Worm (Caenorhabditis elegans) whole organism, young adult: ENCODE data around the gene F28F8.9.

Experiments
- B0019.2 ChIP-seq: fragments of 200-800 bp; sonication (Bioruptor generic); conservative IDR thresholded peaks from 2 replicates; pipeline ENCODE4 v1.3.6; 2022; ENCODE audit warnings: missing genetic modification reagents, missing genetic modification characterization, missing compliant biosample characterization
- B0261.1 ChIP-seq: sonication (generic microtip); optimal IDR thresholded peaks from 2 replicates; lab custom pipeline; 2016; ENCODE audit warnings: mild to moderate bottlenecking, missing genetic modification characterization, moderate library complexity, missing compliant biosample characterization
- C06A6.2 ChIP-seq: fragments of 200-800 bp; sonication (Bioruptor generic); conservative IDR thresholded peaks from 2 replicates; pipeline ENCODE4 v1.3.6; 2022; ENCODE audit warnings: missing genetic modification characterization, missing compliant biosample characterization
- F10E7.11 ChIP-seq: sonication (generic microtip); optimal IDR thresholded peaks from 2 replicates; lab custom pipeline; 2017; ENCODE audit warnings: mild to moderate bottlenecking, missing genetic modification characterization, moderate library complexity, missing compliant biosample characterization
- F23B12.7 ChIP-seq: sonication (generic microtip); optimal IDR thresholded peaks from 2 replicates; lab custom pipeline; 2017; ENCODE audit warnings: missing genetic modification characterization, mild to moderate bottlenecking, missing compliant biosample characterization, antibody characterized with exemption, moderate library complexity; ENCODE audit not compliant: insufficient read depth
- F33H1.4 ChIP-seq: fragments of 200-800 bp; sonication (Bioruptor generic); IDR thresholded peaks from 2 replicates; pipeline ENCODE4 v1.3.6; 2022; ENCODE audit warnings: missing genetic modification reagents, missing genetic modification characterization, missing compliant biosample characterization
- F39B2.1 ChIP-seq: fragments of 200-800 bp; sonication (Bioruptor generic); IDR thresholded peaks from 2 replicates; pipeline ENCODE4 v1.3.6; 2022; ENCODE audit warnings: missing genetic modification reagents, missing genetic modification characterization, missing compliant biosample characterization
- F57A8.1 ChIP-seq: fragments of 200-800 bp; sonication (Bioruptor generic); optimal IDR thresholded peaks from 2 replicates; lab custom pipeline; 2018; ENCODE audit warnings: mild to moderate bottlenecking, missing genetic modification characterization, moderate library complexity, missing compliant biosample characterization
- F57C9.4 ChIP-seq: sonication (generic microtip); optimal IDR thresholded peaks from 2 replicates; lab custom pipeline; 2017; ENCODE audit warnings: mild to moderate bottlenecking, missing genetic modification characterization, missing compliant biosample characterization
- T07F8.4 ChIP-seq: sonication (generic microtip); optimal IDR thresholded peaks from 2 replicates; lab custom pipeline; 2016; ENCODE audit warnings: mild to moderate bottlenecking, missing genetic modification characterization, moderate library complexity, missing compliant biosample characterization
- Y79H2A.3 ChIP-seq: fragments of 200-800 bp; sonication (Bioruptor generic); conservative IDR thresholded peaks from 2 replicates; pipeline ENCODE4 v1.3.6; 2022; ENCODE audit warnings: missing genetic modification reagents, missing genetic modification characterization, missing compliant biosample characterization
- Y95B8A.8 ChIP-seq: fragments of 200-800 bp; sonication (Bioruptor generic); IDR thresholded peaks from 2 replicates; pipeline ENCODE4 v1.3.6; 2022; ENCODE audit warnings: missing genetic modification reagents, missing genetic modification characterization, missing compliant biosample characterization
- akir-1 ChIP-seq: fragments of 200-800 bp; sonication (Bioruptor generic); optimal IDR thresholded peaks from 2 replicates; lab custom pipeline; 2018; ENCODE audit warnings: mild to moderate bottlenecking, missing genetic modification characterization, moderate library complexity, missing compliant biosample characterization
- ama-1 ChIP-seq, 3 experiments: fragments of 150-350 bp in 1 of 3; sonication (generic microtip) in 2 of 3; optimal IDR thresholded peaks; 2 replicates each; lab custom pipeline; 2014 to 2018; ENCODE audit warnings: missing biosample characterization in 2 of 3, missing genetic modification characterization in 2 of 3, missing genetic modification reagents in 2 of 3
- aptf-3 ChIP-seq: fragments of 200-800 bp; sonication (Bioruptor generic); IDR thresholded peaks from 2 replicates; pipeline ENCODE4 v1.3.6; 2022; ENCODE audit warnings: missing genetic modification characterization, missing compliant biosample characterization
- athp-1 ChIP-seq: sonication (generic microtip); optimal IDR thresholded peaks from 2 replicates; lab custom pipeline; 2017; ENCODE audit warnings: mild to moderate bottlenecking, missing genetic modification characterization, missing compliant biosample characterization
- attf-3 ChIP-seq: fragments of 200-800 bp; sonication (Bioruptor generic); conservative IDR thresholded peaks from 2 replicates; pipeline ENCODE4 v1.3.6; 2022; ENCODE audit warnings: missing genetic modification reagents, missing genetic modification characterization, missing compliant biosample characterization
- attf-6 ChIP-seq: fragments of 200-800 bp; sonication (Bioruptor generic); IDR thresholded peaks from 2 replicates; pipeline ENCODE4 v1.3.6; 2022; ENCODE audit warnings: missing genetic modification reagents, missing genetic modification characterization, missing compliant biosample characterization
- cebp-1 ChIP-seq, 2 experiments: fragments of 200-800 bp in 1 of 2; sonication (Bioruptor generic) in 1 of 2; sonication (generic microtip) in 1 of 2; IDR thresholded peaks in 1 of 2; optimal IDR thresholded peaks in 1 of 2; 2 replicates each; pipeline versions ENCODE4 v1.3.6 to Lab custom; 2017 to 2022; ENCODE audit warnings: missing compliant biosample characterization in 2 of 2, missing genetic modification characterization in 2 of 2, mild to moderate bottlenecking in 1 of 2, missing genetic modification reagents in 1 of 2, moderate library complexity in 1 of 2
- cebp-2 ChIP-seq: fragments of 200-800 bp; sonication (Bioruptor generic); IDR thresholded peaks from 2 replicates; pipeline ENCODE4 v1.3.6; 2022; ENCODE audit warnings: missing genetic modification characterization, missing compliant biosample characterization
- ceh-27 ChIP-seq: fragments of 200-800 bp; sonication (Bioruptor generic); optimal IDR thresholded peaks from 2 replicates; lab custom pipeline; 2018; ENCODE audit warnings: mild to moderate bottlenecking, missing genetic modification characterization, moderate library complexity, missing compliant biosample characterization
- ceh-58 ChIP-seq: fragments of 200-800 bp; sonication (Bioruptor generic); IDR thresholded peaks from 2 replicates; pipeline ENCODE4 v1.3.6; 2022; ENCODE audit warnings: missing genetic modification characterization, missing compliant biosample characterization
- ceh-79 ChIP-seq: sonication (generic microtip); optimal IDR thresholded peaks from 2 replicates; lab custom pipeline; 2017; ENCODE audit warnings: mild to moderate bottlenecking, missing genetic modification characterization, missing compliant biosample characterization
- ekl-4 ChIP-seq: fragments of 200-800 bp; sonication (Bioruptor generic); IDR thresholded peaks from 2 replicates; pipeline ENCODE4 v1.3.6; 2022; ENCODE audit warnings: missing genetic modification reagents, missing genetic modification characterization, missing compliant biosample characterization
- gei-17 ChIP-seq: fragments of 200-800 bp; sonication (Bioruptor generic); optimal IDR thresholded peaks from 2 replicates; lab custom pipeline; 2018; ENCODE audit warnings: mild to moderate bottlenecking, missing genetic modification characterization, missing compliant biosample characterization
- him-1 ChIP-seq: sonication (generic microtip); optimal IDR thresholded peaks from 2 replicates; lab custom pipeline; 2016; ENCODE audit warnings: missing genotype, missing genetic modification reagents, missing genetic modification characterization, missing compliant biosample characterization
- hlh-12 ChIP-seq: sonication (generic microtip); optimal IDR thresholded peaks from 2 replicates; lab custom pipeline; 2016; ENCODE audit warnings: missing genetic modification characterization, missing compliant biosample characterization
- hsf-1 ChIP-seq: fragments of 200-800 bp; sonication (Bioruptor generic); IDR thresholded peaks from 2 replicates; pipeline ENCODE4 v1.3.6; 2022; ENCODE audit warnings: missing genetic modification reagents, missing genetic modification characterization, missing compliant biosample characterization
- lag-1 ChIP-seq: fragments of 200-800 bp; sonication (Bioruptor generic); IDR thresholded peaks from 2 replicates; pipeline ENCODE4 v1.3.6; 2022; ENCODE audit warnings: missing genetic modification reagents, missing genetic modification characterization, missing compliant biosample characterization
- lin-35 ChIP-seq, 3 experiments: fragments of 150-350 bp in 2 of 3; sonication (generic microtip) in 1 of 3; optimal IDR thresholded peaks; 2 replicates each; lab custom pipeline; 2014 to 2018; ENCODE audit warnings: missing biosample characterization in 3 of 3, missing genetic modification characterization in 3 of 3, missing genetic modification reagents in 3 of 3
- lir-1 ChIP-seq: fragments of 200-800 bp; sonication (Bioruptor generic); conservative IDR thresholded peaks from 2 replicates; pipeline ENCODE4 v1.3.6; 2022; ENCODE audit warnings: missing genetic modification reagents, missing genetic modification characterization, missing compliant biosample characterization
- lsl-1 ChIP-seq: fragments of 200-800 bp; sonication (Bioruptor generic); optimal IDR thresholded peaks from 2 replicates; lab custom pipeline; 2018; ENCODE audit warnings: mild to moderate bottlenecking, missing genetic modification characterization, moderate library complexity, missing compliant biosample characterization
- madf-8 ChIP-seq: fragments of 200-800 bp; sonication (Bioruptor generic); conservative IDR thresholded peaks from 2 replicates; pipeline ENCODE4 v1.3.6; 2022; ENCODE audit warnings: missing genetic modification reagents, missing genetic modification characterization, missing compliant biosample characterization
- mcd-1 ChIP-seq: fragments of 200-800 bp; sonication (Bioruptor generic); IDR thresholded peaks from 2 replicates; pipeline ENCODE4 v1.3.6; 2022; ENCODE audit warnings: missing genetic modification reagents, missing genetic modification characterization, missing compliant biosample characterization
- nhr-179 ChIP-seq: sonication (generic microtip); optimal IDR thresholded peaks from 2 replicates; lab custom pipeline; 2016; ENCODE audit warnings: mild to moderate bottlenecking, missing genetic modification characterization, missing compliant biosample characterization
- nhr-27 ChIP-seq: fragments of 200-800 bp; sonication (Bioruptor generic); optimal IDR thresholded peaks from 2 replicates; lab custom pipeline; 2018; ENCODE audit warnings: mild to moderate bottlenecking, missing genetic modification characterization, moderate library complexity, missing compliant biosample characterization
- nhr-80 ChIP-seq: sonication (generic microtip); optimal IDR thresholded peaks from 2 replicates; lab custom pipeline; 2016; ENCODE audit warnings: missing genetic modification characterization, missing compliant biosample characterization
- pha-4 ChIP-seq: fragments of 150-350 bp; sonication (generic microtip); optimal IDR thresholded peaks from 2 replicates; lab custom pipeline; 2014; ENCODE audit warnings: missing biosample characterization, missing genetic modification reagents, missing genetic modification characterization
- repo-1 ChIP-seq: sonication (generic microtip); optimal IDR thresholded peaks from 2 replicates; lab custom pipeline; 2017; ENCODE audit warnings: mild to moderate bottlenecking, missing genetic modification characterization, missing compliant biosample characterization
- sdz-38 ChIP-seq: sonication (generic microtip); optimal IDR thresholded peaks from 2 replicates; lab custom pipeline; 2016; ENCODE audit warnings: missing genotype, missing genetic modification characterization, missing compliant biosample characterization
- snpc-4 ChIP-seq, 5 experiments: fragments of 150-350 bp in 1 of 5; sonication (generic microtip) in 4 of 5; optimal IDR thresholded peaks; 2 replicates each; lab custom pipeline; 2014 to 2018; ENCODE audit warnings: missing genetic modification characterization in 5 of 5, missing biosample characterization in 3 of 5, antibody characterized with exemption in 2 of 5, mild to moderate bottlenecking in 2 of 5, missing compliant biosample characterization in 2 of 5, missing genotype in 2 of 5, moderate library complexity in 2 of 5, missing genetic modification reagents in 1 of 5
- somi-1 ChIP-seq: fragments of 200-800 bp; sonication (Bioruptor generic); optimal IDR thresholded peaks from 2 replicates; lab custom pipeline; 2018; ENCODE audit warnings: mild to moderate bottlenecking, missing genetic modification characterization, missing compliant biosample characterization
- unc-62 ChIP-seq: fragments of 150-350 bp; optimal IDR thresholded peaks from 2 replicates; lab custom pipeline; 2014; ENCODE audit warnings: missing biosample characterization, missing genetic modification reagents, missing genetic modification characterization
- xnd-1 ChIP-seq: sonication (generic microtip); optimal IDR thresholded peaks from 2 replicates; lab custom pipeline; 2016; ENCODE audit warnings: missing genotype, missing genetic modification reagents, missing genetic modification characterization, missing compliant biosample characterization
- zfh-2 ChIP-seq: fragments of 200-800 bp; sonication (Bioruptor generic); conservative IDR thresholded peaks from 2 replicates; pipeline ENCODE4 v1.3.6; 2022; ENCODE audit warnings: missing genetic modification reagents, missing genetic modification characterization, missing compliant biosample characterization
- ztf-22 ChIP-seq: fragments of 200-800 bp; sonication (Bioruptor generic); optimal IDR thresholded peaks from 2 replicates; lab custom pipeline; 2018; ENCODE audit warnings: mild to moderate bottlenecking, missing genetic modification characterization, moderate library complexity, missing compliant biosample characterization

The F28F8.9 gene

ce11 chrV:15566511-15567178 lies 11.8 kb downstream of the F28F8.9 start (continued):
- TF ChIP-seq C06A6.2 (GFP tag; lab: Robert Waterston, UW) (0 out of 2 replicates have a peak, but pooled peaks have one; percentile 24), B0019.2 (0 out of 2 replicates have a peak, but pooled peaks have one; percentile 30), F57C9.4 (tag; lab: Kevin White, UChicago) (no peak), F57A8.1 (no peak), zfh-2 (peak; percentile 64; the same call in 1 of the 2 replicates), hsf-1 (GFP tag; lab: Robert Waterston, UW) (no peak), lin-35 (GFP tag; optimal IDR thresholded peaks at IDR 0.05; lab: Kevin White, UChicago) (peak in 1 of 3 experiments; percentile 38), lir-1 (GFP tag; lab: Robert Waterston, UW) (peak; percentile 54; the same call in 1 of the 2 replicates), Y79H2A.3 (GFP tag; lab: Robert Waterston, UW) (no peak), athp-1 (tag; lab: Kevin White, UChicago) (no peak), unc-62 (GFP tag; lab: Kevin White, UChicago) (no peak), ceh-58 (GFP tag; lab: Robert Waterston, UW) (no peak), pha-4 (tag; lab: Kevin White, UChicago) (no peak), F23B12.7 (tag; lab: Kevin White, UChicago) (no peak), lsl-1 (GFP tag; lab: Kevin White, UChicago) (no peak), snpc-4 (GFP tag; optimal IDR thresholded peaks at IDR 0.05; lab: Kevin White, UChicago) (no peak), snpc-4 (tag; optimal IDR thresholded peaks at IDR 0.05; lab: Kevin White, UChicago) (peak; percentile 61 to 72 (median 64)), hlh-12 (tag; lab: Kevin White, UChicago) (no peak), ama-1 (optimal IDR thresholded peaks at IDR 0.05; lab: Kevin White, UChicago) (peak; percentile 96), ama-1 (GFP tag; optimal IDR thresholded peaks at IDR 0.05; lab: Kevin White, UChicago) (no peak), F39B2.1 (GFP tag; lab: Robert Waterston, UW) (no peak), akir-1 (GFP tag; lab: Kevin White, UChicago) (no peak), madf-8 (GFP tag; lab: Robert Waterston, UW) (no peak), ceh-27 (GFP tag; lab: Kevin White, UChicago) (peak; percentile 37), somi-1 (GFP tag; lab: Kevin White, UChicago) (peak; percentile 77), lag-1 (GFP tag; lab: Robert Waterston, UW) (no peak), B0261.1 (tag; lab: Kevin White, UChicago) (no peak), Y95B8A.8 (GFP tag; lab: Robert Waterston, UW) (no peak), attf-6 (GFP tag; lab: Robert Waterston, UW) (no peak), xnd-1 (tag; lab: Kevin White, UChicago) (no peak), gei-17 (GFP tag; lab: Kevin White, UChicago) (no peak), F10E7.11 (tag; lab: Kevin White, UChicago) (no peak), F33H1.4 (GFP tag; lab: Robert Waterston, UW) (no peak), ztf-22 (GFP tag; lab: Kevin White, UChicago) (no peak), nhr-179 (no peak), T07F8.4 (tag; lab: Kevin White, UChicago) (no peak), ekl-4 (GFP tag; lab: Robert Waterston, UW) (no peak), sdz-38 (tag; lab: Kevin White, UChicago) (no peak), ceh-79 (tag; lab: Kevin White, UChicago) (no peak), nhr-27 (tag; lab: Kevin White, UChicago) (no peak), repo-1 (tag; lab: Kevin White, UChicago) (no peak), him-1 (tag; lab: Kevin White, UChicago) (no peak), attf-3 (GFP tag; lab: Robert Waterston, UW) (no peak), aptf-3 (no peak), cebp-2 (GFP tag; lab: Robert Waterston, UW) (no peak), nhr-80 (peak; percentile 47), mcd-1 (0 out of 2 replicates have a peak, but pooled peaks have one; percentile 4), cebp-1 (GFP tag; IDR thresholded peaks at IDR 0.05; lab: Robert Waterston, UW) (0 out of 2 replicates have a peak, but pooled peaks have one; percentile 18), cebp-1 (tag; optimal IDR thresholded peaks at IDR 0.05; lab: Kevin White, UChicago) (peak; percentile 75)
